Fruit fly (Drosophila melanogaster) whole organism, prepupa: ENCODE measurements around the gene CG5280.

Source experiments
- Blimp-1 ChIP-seq: fragments of 200-800 bp; sonication (Bioruptor generic); optimal IDR thresholded peaks from 3 replicates; lab custom pipeline; 2017; ENCODE audit warnings: missing biosample characterization, missing genetic modification characterization, mild to moderate bottlenecking, moderate library complexity, missing genetic modification reagents
- CG10631 ChIP-seq: fragments of 200-800 bp; sonication (Bioruptor generic); optimal IDR thresholded peaks from 2 replicates; lab custom pipeline; 2016; ENCODE audit warnings: missing biosample characterization, missing genetic modification characterization
- CG10669 ChIP-seq: fragments of 200-800 bp; sonication (Bioruptor generic); optimal IDR thresholded peaks from 3 replicates; lab custom pipeline; 2018; ENCODE audit warnings: missing biosample characterization, mild to moderate bottlenecking, missing genetic modification characterization, moderate library complexity
- CG11902 ChIP-seq: fragments of 200-800 bp; sonication (Bioruptor generic); optimal IDR thresholded peaks from 3 replicates; lab custom pipeline; 2016; ENCODE audit warnings: missing biosample characterization, missing genetic modification characterization
- CG15336 ChIP-seq: fragments of 200-800 bp; sonication (Bioruptor generic); IDR thresholded peaks from 2 replicates; pipeline ENCODE4 v1.3.6; 2022; ENCODE audit warnings: missing biosample characterization, missing genetic modification characterization
- CG1621 ChIP-seq: fragments of 200-800 bp; sonication (Bioruptor generic); optimal IDR thresholded peaks from 3 replicates; lab custom pipeline; 2018; ENCODE audit warnings: missing biosample characterization, mild to moderate bottlenecking, missing genetic modification characterization
- CG3032 ChIP-seq: fragments of 200-800 bp; optimal IDR thresholded peaks from 2 replicates; lab custom pipeline; 2019; ENCODE audit warnings: missing biosample characterization, mild to moderate bottlenecking, missing genetic modification characterization, moderate library complexity
- CG32006 ChIP-seq: fragments of 200-800 bp; sonication (Bioruptor generic); optimal IDR thresholded peaks from 3 replicates; lab custom pipeline; 2017; ENCODE audit warnings: missing biosample characterization, mild to moderate bottlenecking, missing genetic modification characterization
- CG34406 ChIP-seq: fragments of 200-800 bp; sonication (Bioruptor generic); optimal IDR thresholded peaks from 3 replicates; lab custom pipeline; 2016; ENCODE audit warnings: missing biosample characterization, missing genetic modification characterization
- CG3919 ChIP-seq: fragments of 200-800 bp; sonication (Bioruptor generic); optimal IDR thresholded peaks from 3 replicates; lab custom pipeline; 2016; ENCODE audit warnings: missing biosample characterization, missing genetic modification characterization
- CG6163 ChIP-seq: fragments of 200-800 bp; sonication (Bioruptor generic); IDR thresholded peaks from 3 replicates; pipeline ENCODE4 v1.3.6; 2022; ENCODE audit warnings: missing biosample characterization, missing genetic modification characterization
- CG6276 ChIP-seq: fragments of 200-800 bp; sonication (Bioruptor generic); optimal IDR thresholded peaks from 2 replicates; lab custom pipeline; 2017; ENCODE audit warnings: missing biosample characterization, mild to moderate bottlenecking, missing genetic modification characterization
- CG6792 ChIP-seq: fragments of 200-800 bp; sonication (Bioruptor generic); optimal IDR thresholded peaks from 3 replicates; lab custom pipeline; 2016; ENCODE audit warnings: missing biosample characterization, missing genetic modification characterization
- CG6808 ChIP-seq: fragments of 200-800 bp; sonication (Bioruptor generic); optimal IDR thresholded peaks from 3 replicates; lab custom pipeline; 2017; ENCODE audit warnings: missing biosample characterization, missing genetic modification characterization, mild to moderate bottlenecking, moderate library complexity, missing genetic modification reagents
- CG6854 ChIP-seq: fragments of 200-800 bp; sonication (Bioruptor generic); optimal IDR thresholded peaks from 2 replicates; lab custom pipeline; 2017; ENCODE audit warnings: missing biosample characterization, mild to moderate bottlenecking, missing genetic modification characterization
- CG7368 ChIP-seq: fragments of 200-800 bp; sonication (Bioruptor generic); optimal IDR thresholded peaks from 3 replicates; lab custom pipeline; 2016; ENCODE audit warnings: missing biosample characterization, missing genetic modification characterization
- CG8119 ChIP-seq: fragments of 200-800 bp; sonication (Bioruptor generic); IDR thresholded peaks from 3 replicates; pipeline ENCODE4 v1.3.6; 2022; ENCODE audit warnings: missing biosample characterization, missing genetic modification characterization
- CG8632 ChIP-seq: fragments of 200-800 bp; sonication (Bioruptor generic); optimal IDR thresholded peaks from 3 replicates; lab custom pipeline; 2016; ENCODE audit warnings: missing biosample characterization, missing genetic modification characterization
- CG9139 ChIP-seq: fragments of 200-800 bp; sonication (Bioruptor generic); optimal IDR thresholded peaks from 3 replicates; lab custom pipeline; 2017; ENCODE audit warnings: missing biosample characterization, mild to moderate bottlenecking, missing genetic modification characterization
- Eip75B ChIP-seq: fragments of 200-800 bp; sonication (Bioruptor generic); optimal IDR thresholded peaks from 3 replicates; lab custom pipeline; 2016; ENCODE audit warnings: missing biosample characterization, missing genetic modification characterization
- Eip78C ChIP-seq: fragments of 200-800 bp; sonication (Bioruptor generic); peaks from one replicate; lab custom pipeline; 2016; ENCODE audit warnings: missing biosample characterization, missing genetic modification characterization
- Eip93F ChIP-seq: fragments of 200-800 bp; sonication (Bioruptor generic); optimal IDR thresholded peaks from 2 replicates; lab custom pipeline; 2016; ENCODE audit warnings: missing biosample characterization, mild to moderate bottlenecking, missing genetic modification characterization
- Ets21C ChIP-seq: fragments of 200-800 bp; sonication (Bioruptor generic); optimal IDR thresholded peaks from 3 replicates; lab custom pipeline; 2016; ENCODE audit warnings: missing biosample characterization, missing genetic modification characterization
- Hr38 ChIP-seq: sonication (Bioruptor generic); optimal IDR thresholded peaks from 2 replicates; lab custom pipeline; 2016; ENCODE audit warnings: missing biosample characterization, missing genetic modification characterization
- Lpt ChIP-seq: fragments of 200-800 bp; sonication (Bioruptor generic); optimal IDR thresholded peaks from 3 replicates; lab custom pipeline; 2016; ENCODE audit warnings: missing biosample characterization, missing genetic modification characterization
- Smox ChIP-seq: fragments of 200-800 bp; sonication (Bioruptor generic); optimal IDR thresholded peaks from 3 replicates; lab custom pipeline; 2016; ENCODE audit warnings: missing biosample characterization, missing genetic modification characterization
- Sox102F ChIP-seq: fragments of 200-800 bp; sonication (Bioruptor generic); optimal IDR thresholded peaks from 2 replicates; lab custom pipeline; 2016; ENCODE audit warnings: missing biosample characterization, mild to moderate bottlenecking, missing genetic modification characterization
- Sox15 ChIP-seq: fragments of 200-800 bp; sonication (Bioruptor generic); optimal IDR thresholded peaks from 3 replicates; lab custom pipeline; 2016; ENCODE audit warnings: missing biosample characterization, missing genetic modification characterization
- achi ChIP-seq: fragments of 200-800 bp; sonication (Bioruptor generic); optimal IDR thresholded peaks from 3 replicates; lab custom pipeline; 2016; ENCODE audit warnings: missing biosample characterization, missing genetic modification characterization
- dac ChIP-seq: fragments of 200-800 bp; sonication (Bioruptor generic); optimal IDR thresholded peaks from 2 replicates; lab custom pipeline; 2017; ENCODE audit warnings: missing biosample characterization, mild to moderate bottlenecking, missing genetic modification characterization
- esn ChIP-seq: fragments of 200-800 bp; sonication (Bioruptor generic); optimal IDR thresholded peaks from 2 replicates; lab custom pipeline; 2016; ENCODE audit warnings: missing biosample characterization, mild to moderate bottlenecking, missing genetic modification characterization, moderate library complexity
- fd59A ChIP-seq: fragments of 200-800 bp; sonication (Bioruptor generic); optimal IDR thresholded peaks from 2 replicates; lab custom pipeline; 2017; ENCODE audit warnings: missing biosample characterization, mild to moderate bottlenecking, missing genetic modification characterization, missing genetic modification reagents
- fd85E ChIP-seq: fragments of 200-800 bp; sonication (Bioruptor generic); optimal IDR thresholded peaks from 3 replicates; lab custom pipeline; 2016; ENCODE audit warnings: missing biosample characterization, missing genetic modification characterization
- fkh ChIP-seq: fragments of 200-800 bp; sonication (Bioruptor generic); optimal IDR thresholded peaks from 3 replicates; lab custom pipeline; 2017; ENCODE audit warnings: missing biosample characterization, mild to moderate bottlenecking, missing genetic modification characterization, moderate library complexity
- lz ChIP-seq: fragments of 200-800 bp; sonication (Bioruptor generic); optimal IDR thresholded peaks from 3 replicates; lab custom pipeline; 2016; ENCODE audit warnings: missing biosample characterization, missing genetic modification characterization
- net ChIP-seq: fragments of 200-800 bp; sonication (Bioruptor generic); optimal IDR thresholded peaks from 3 replicates; lab custom pipeline; 2016; ENCODE audit warnings: missing biosample characterization, missing genetic modification characterization
- salr ChIP-seq, 2 experiments: fragments of 200-800 bp; sonication (Bioruptor generic); optimal IDR thresholded peaks; 3 replicates each; lab custom pipeline; 2016 to 2018; ENCODE audit warnings: missing biosample characterization in 2 of 2, missing genetic modification characterization in 2 of 2, mild to moderate bottlenecking in 1 of 2
- spab ChIP-seq: fragments of 200-800 bp; sonication (Bioruptor generic); optimal IDR thresholded peaks from 2 replicates; lab custom pipeline; 2017; ENCODE audit warnings: missing biosample characterization, mild to moderate bottlenecking, missing genetic modification characterization, missing genetic modification reagents
- ss ChIP-seq, 2 experiments: fragments of 200-800 bp; sonication (Bioruptor generic); optimal IDR thresholded peaks; 2 replicates in 1 of 2; 3 replicates in 1 of 2; lab custom pipeline; 2017 to 2018; ENCODE audit warnings: mild to moderate bottlenecking in 2 of 2, missing biosample characterization in 2 of 2, missing genetic modification characterization in 2 of 2, moderate library complexity in 1 of 2
- svp ChIP-seq: fragments of 200-800 bp; sonication (Bioruptor generic); peaks from one replicate; lab custom pipeline; 2016; ENCODE audit warnings: missing biosample characterization, missing genetic modification characterization
- topi ChIP-seq: fragments of 200-800 bp; sonication (Bioruptor generic); optimal IDR thresholded peaks from 3 replicates; lab custom pipeline; 2016; ENCODE audit warnings: missing biosample characterization, missing genetic modification characterization
- vri ChIP-seq: fragments of 200-800 bp; sonication (Bioruptor generic); optimal IDR thresholded peaks from 3 replicates; lab custom pipeline; 2016; ENCODE audit warnings: missing biosample characterization, mild to moderate bottlenecking, missing genetic modification characterization

Gene CG5280

dm6 chr3L:9003369-9003768 is 13.3 kb upstream of the CG5280 start:
- TF ChIP-seq dac (GFP tag; lab: Kevin White, UChicago) = no peak
- TF ChIP-seq Eip78C (GFP tag; lab: Kevin White, UChicago) = no peak
- TF ChIP-seq CG9139 = no peak
- no peak for TF ChIP-seq Eip75B (GFP tag; lab: Kevin White, UChicago)
- no peak for TF ChIP-seq net (GFP tag; lab: Kevin White, UChicago)
- TF ChIP-seq achi (GFP tag; lab: Kevin White, UChicago) = no peak
- TF ChIP-seq CG11902 (GFP tag; lab: Kevin White, UChicago) = no peak
- TF ChIP-seq CG6808 = no peak
- no peak for TF ChIP-seq CG15336 (GFP tag; lab: Robert Waterston, UW)
- TF ChIP-seq Ets21C (GFP tag; lab: Kevin White, UChicago) = no peak
- TF ChIP-seq CG6792 (GFP tag; lab: Kevin White, UChicago) = no peak
- no peak for TF ChIP-seq CG34406 (GFP tag; lab: Kevin White, UChicago)
- no peak for TF ChIP-seq CG10669 (GFP tag; lab: Kevin White, UChicago)
- TF ChIP-seq CG10631 (GFP tag; lab: Kevin White, UChicago) = no peak
- TF ChIP-seq salr (GFP tag; optimal IDR thresholded peaks at IDR 0.05; lab: Kevin White, UChicago) = no peak
- no peak for TF ChIP-seq Sox102F (GFP tag; lab: Kevin White, UChicago)
- no peak for TF ChIP-seq Smox (GFP tag; lab: Kevin White, UChicago)
- no peak for TF ChIP-seq CG6276 (GFP tag; lab: Kevin White, UChicago)

- TF ChIP-seq Eip75B (GFP tag; lab: Kevin White, UChicago) (no peak), CG7368 (GFP tag; lab: Kevin White, UChicago) (no peak), esn (GFP tag; lab: Kevin White, UChicago) (no peak), fd59A (GFP tag; lab: Kevin White, UChicago) (no peak), CG10669 (GFP tag; lab: Kevin White, UChicago) (no peak), CG3919 (no peak), Sox15 (no peak), fd85E (GFP tag; lab: Kevin White, UChicago) (no peak), CG32006 (GFP tag; lab: Kevin White, UChicago) (no peak), salr (GFP tag; optimal IDR thresholded peaks at IDR 0.05; lab: Kevin White, UChicago) (no peak), CG6792 (GFP tag; lab: Kevin White, UChicago) (no peak), CG15336 (GFP tag; lab: Robert Waterston, UW) (no peak), CG34406 (GFP tag; lab: Kevin White, UChicago) (no peak), net (GFP tag; lab: Kevin White, UChicago) (no peak), ss (GFP tag; optimal IDR thresholded peaks at IDR 0.05; lab: Kevin White, UChicago) (no peak), vri (GFP tag; lab: Kevin White, UChicago) (no peak), topi (no peak), Blimp-1 (GFP tag; lab: Kevin White, UChicago) (no peak), dac (GFP tag; lab: Kevin White, UChicago) (no peak)
- TF ChIP-seq, all 60 proteins: peak for 0
Measured at dm6 chr3L:9002527-9002926, 12.5 kb upstream of the CG5280 start.

DNA sequence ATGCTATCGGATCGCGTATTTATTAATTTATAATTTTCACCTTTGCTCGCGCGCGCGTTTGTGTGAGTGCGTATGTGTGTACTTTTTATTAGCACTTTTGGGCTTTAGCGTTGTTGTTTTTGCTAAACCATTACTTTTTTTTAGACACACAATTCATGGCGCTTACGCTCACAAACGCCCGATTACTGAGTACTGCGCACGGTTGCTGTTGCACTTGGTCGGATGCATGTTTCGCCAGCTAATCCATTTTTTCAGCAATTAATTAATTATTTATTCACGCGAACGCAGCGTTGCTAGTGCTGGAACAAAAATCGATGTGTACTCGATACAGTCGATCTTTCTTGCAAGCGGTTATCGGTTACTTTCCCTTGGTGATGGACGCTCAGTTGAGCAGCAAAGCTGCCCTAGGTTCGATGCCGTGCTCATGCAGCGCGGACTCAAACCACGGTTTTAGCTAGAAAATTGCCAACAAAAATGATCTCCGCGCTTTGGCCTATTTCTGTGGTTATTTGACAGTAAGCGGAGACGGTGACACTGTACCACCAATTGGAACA is 7.7 kb upstream of the CG5280 start, which contains the start of the genes smg and CG5087:
Gene smg (minus strand): TSS at position 304 of the 554 bp plus-strand sequence.
Gene CG5087 (plus strand): TSS at position 499 of the 554 bp plus-strand sequence.
- TF ChIP-seq salr (GFP tag; optimal IDR thresholded peaks at IDR 0.05; lab: Kevin White, UChicago) (no peak), Sox15 (no peak), CG7368 (GFP tag; lab: Kevin White, UChicago) (no peak), vri (GFP tag; lab: Kevin White, UChicago) (no peak), Lpt (GFP tag; lab: Kevin White, UChicago) (no peak), Eip78C (GFP tag; lab: Kevin White, UChicago) (no peak), CG3919 (no peak), lz (peak; percentile 7), CG3032 (no peak), CG6163 (GFP tag; lab: Robert Waterston, UW) (no peak), spab (GFP tag; lab: Kevin White, UChicago) (no peak), CG11902 (GFP tag; lab: Kevin White, UChicago) (no peak), fd59A (GFP tag; lab: Kevin White, UChicago) (no peak), Eip93F (peak; percentile 13), CG15336 (GFP tag; lab: Robert Waterston, UW) (no peak), CG6854 (no peak), CG8632 (GFP tag; lab: Kevin White, UChicago) (no peak), net (GFP tag; lab: Kevin White, UChicago) (no peak), CG32006 (GFP tag; lab: Kevin White, UChicago) (no peak), ss (GFP tag; optimal IDR thresholded peaks at IDR 0.05; lab: Kevin White, UChicago) (no peak), CG8119 (GFP tag; lab: Robert Waterston, UW) (no peak; the same call in 2 of the 3 replicates), CG34406 (GFP tag; lab: Kevin White, UChicago) (no peak), Eip75B (GFP tag; lab: Kevin White, UChicago) (peak; percentile 14), fkh (GFP tag; lab: Kevin White, UChicago) (peak; percentile 75), esn (GFP tag; lab: Kevin White, UChicago) (no peak), achi (GFP tag; lab: Kevin White, UChicago) (no peak), CG1621 (tag; lab: Kevin White, UChicago) (no peak), svp (GFP tag; lab: Kevin White, UChicago) (peak; percentile 83), Hr38 (no peak), Smox (GFP tag; lab: Kevin White, UChicago) (no peak), CG6792 (GFP tag; lab: Kevin White, UChicago) (no peak), dac (GFP tag; lab: Kevin White, UChicago) (no peak), CG10669 (GFP tag; lab: Kevin White, UChicago) (no peak)
